Fruit fly (Drosophila melanogaster) whole organism, embryonic: ENCODE measurements around the gene Appl.

ENCODE experiments used
- CG2712 ChIP-seq: fragments of 200-800 bp; optimal IDR thresholded peaks from 3 replicates; lab custom pipeline; 2019; ENCODE audit warnings: missing biosample characterization, mild to moderate bottlenecking, missing genetic modification characterization, moderate library complexity
- CG3163 ChIP-seq: fragments of 200-800 bp; sonication (Bioruptor generic); optimal IDR thresholded peaks from 3 replicates; lab custom pipeline; 2016; ENCODE audit warnings: missing biosample characterization, missing genetic modification characterization
- CG7839 ChIP-seq: fragments of 200-800 bp; sonication (Bioruptor generic); optimal IDR thresholded peaks from 3 replicates; lab custom pipeline; 2018; ENCODE audit warnings: missing biosample characterization, mild to moderate bottlenecking, missing genetic modification characterization, moderate library complexity
- nom ChIP-seq: fragments of 200-800 bp; sonication (Bioruptor generic); optimal IDR thresholded peaks from 2 replicates; lab custom pipeline; 2017; ENCODE audit warnings: missing biosample characterization, missing genetic modification characterization, mild to moderate bottlenecking, moderate library complexity, missing genetic modification reagents

dm6 chrX:581825-582224 lies 51.5 kb downstream of the Appl start, which contains the start of gene vnd:
- TF ChIP-seq CG2712 (tag; lab: Kevin White, UChicago) (no peak), CG3163 (GFP tag; lab: Kevin White, UChicago) (no peak), nom (GFP tag; lab: Kevin White, UChicago) (peak; percentile 16), CG7839 (tag; lab: Kevin White, UChicago) (no peak)
